Worm (Caenorhabditis elegans): ENCODE measurements around the gene F07F6.1.

DNA sequence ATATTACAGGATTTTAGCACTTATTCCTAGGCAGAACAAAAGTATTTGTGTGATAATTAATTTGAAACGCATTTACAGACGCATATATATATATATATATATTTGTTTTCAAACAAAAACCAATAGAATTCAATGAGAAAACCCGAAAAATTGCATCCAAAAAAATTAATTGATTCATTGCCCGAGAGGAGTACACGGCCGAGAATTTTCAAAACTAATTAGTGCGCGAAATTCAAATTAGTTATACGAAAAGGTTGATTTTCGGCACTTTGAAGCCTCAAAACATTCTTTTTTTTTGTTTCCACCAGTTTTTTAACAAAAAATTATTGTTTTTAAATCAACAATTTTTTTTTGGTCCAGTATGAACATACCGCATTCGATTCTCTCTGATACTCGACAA lies 46.2 kb upstream of the F07F6.1 start:
- TF ChIP-seq hmbx-1 (tag; optimal IDR thresholded peaks at IDR 0.05) (no peak), hnd-1 (tag; optimal IDR thresholded peaks at IDR 0.05) (no peak), tra-4 (tag; optimal IDR thresholded peaks at IDR 0.05) (no peak), pes-1 (GFP tag; IDR thresholded peaks at IDR 0.05) (no peak), ceh-36 (tag; optimal IDR thresholded peaks at IDR 0.05) (no peak), ama-1 (optimal IDR thresholded peaks at IDR 0.05) (no peak), hmg-4 (GFP tag; optimal IDR thresholded peaks at IDR 0.05) (no peak)

Measured in whole organism, early embryonic.